Worm (Caenorhabditis elegans) whole organism, L1 larva: Measurements from ENCODE around the gene rtfo-1.

Experiments used
- dpl-1 ChIP-seq, 3 experiments: fragments of 150-350 bp in 2 of 3; sonication (generic microtip) in 1 of 3; optimal IDR thresholded peaks; 2 replicates each; lab custom pipeline; 2014 to 2017; ENCODE audit warnings: missing biosample characterization in 3 of 3, missing genetic modification characterization in 3 of 3, missing genetic modification reagents in 3 of 3
- elt-2 ChIP-seq: sonication (generic microtip); optimal IDR thresholded peaks from 2 replicates; lab custom pipeline; 2016; ENCODE audit warnings: missing genetic modification characterization, mild to moderate bottlenecking, inconsistent platforms, missing compliant biosample characterization, missing genetic modification reagents
- sox-4 ChIP-seq: sonication (generic microtip); optimal IDR thresholded peaks from 2 replicates; lab custom pipeline; 2016; ENCODE audit warnings: missing genetic modification characterization, missing compliant biosample characterization

DNA sequence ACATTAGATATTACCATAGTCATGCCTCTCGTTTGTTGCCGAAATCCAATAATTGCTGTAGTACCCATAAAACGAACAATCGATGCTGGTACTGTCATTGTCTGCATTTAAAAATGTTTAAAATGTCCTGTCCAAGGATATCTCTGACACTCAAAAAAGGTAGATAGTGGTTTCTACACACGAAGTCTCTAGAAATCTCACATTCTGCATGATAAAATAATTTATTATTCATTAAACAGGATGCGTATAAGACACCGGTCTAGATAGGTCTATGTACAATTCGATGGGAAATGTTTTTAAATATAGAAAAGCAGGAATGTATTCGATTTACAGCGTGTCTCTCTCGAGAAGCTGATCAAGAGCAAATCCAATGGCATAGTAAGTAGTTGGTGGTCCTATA, 42.8 kb downstream of the rtfo-1 start, which contains the start of gene C50F4.12:
- TF ChIP-seq elt-2 (no peak), sox-4 (tag; lab: Kevin White, UChicago) (no peak), dpl-1 (GFP tag; optimal IDR thresholded peaks at IDR 0.05; lab: Kevin White, UChicago) (no peak)
